In genomic region chr3R:30813903-30814339, dm6 we compare ENCODE assay signal across 1 fruit fly cellular context.
TF ChIP-seq lines count a peak whose summit lies in the region.

No protein-coding gene starts in this region.

TF ChIP-seq in whole organism, embryonic, 481 proteins besides CTCF, POLR2A, EP300 and RAD21 (continued from another document and continues in another):
- TF ChIP-seq ATbp (GFP tag; optimal IDR thresholded peaks at IDR 0.05; lab: Kevin White, UChicago) (peak; percentile 86), Spps (tag; optimal IDR thresholded peaks at IDR 0.05; lab: Kevin White, UChicago) (peak; percentile 81), eyg (GFP tag; optimal IDR thresholded peaks at IDR 0.05; lab: Kevin White, UChicago) (peak; percentile 82), Xrp1 (GFP tag; IDR thresholded peaks at IDR 0.05; lab: Robert Waterston, UW) (peak; percentile 90), Trl (optimal IDR thresholded peaks at IDR 0.05; lab: Kevin White, UChicago) (no peak), Trl (GFP tag; optimal IDR thresholded peaks at IDR 0.05; lab: Kevin White, UChicago) (peak; percentile 89), jigr1 (GFP tag; IDR thresholded peaks at IDR 0.05; lab: Robert Waterston, UW) (peak; percentile 27; the same call in 1 of the 3 replicates), CG18764 (GFP tag; optimal IDR thresholded peaks at IDR 0.05; lab: Kevin White, UChicago) (peak; percentile 79), CG11560 (tag; IDR thresholded peaks at IDR 0.05; lab: Robert Waterston, UW) (peak; percentile 61; the same call in 1 of the 3 replicates), CG1529 (GFP tag; optimal IDR thresholded peaks at IDR 0.05; lab: Kevin White, UChicago) (peak; percentile 71), CG11247 (GFP tag; IDR thresholded peaks at IDR 0.05; lab: Robert Waterston, UW) (peak; percentile 83), hbn (GFP tag; IDR thresholded peaks at IDR 0.05; lab: Robert Waterston, UW; ENCODE audit: partially characterized antibody) (no peak), CG11695 (GFP tag; IDR thresholded peaks at IDR 0.05; lab: Robert Waterston, UW) (peak; percentile 91), CG12942 (GFP tag; optimal IDR thresholded peaks at IDR 0.05; lab: Kevin White, UChicago) (peak; percentile 78), Mes4 (GFP tag; optimal IDR thresholded peaks at IDR 0.05; lab: Kevin White, UChicago) (peak; percentile 68), CG32532 (GFP tag; IDR thresholded peaks at IDR 0.05; lab: Robert Waterston, UW) (peak; percentile 79), CG6791 (GFP tag; IDR thresholded peaks at IDR 0.05; lab: Robert Waterston, UW; ENCODE audit: partially characterized antibody) (no peak), kni (GFP tag; optimal IDR thresholded peaks at IDR 0.05; lab: Kevin White, UChicago) (peak; percentile 86), stc (GFP tag; IDR thresholded peaks at IDR 0.05; lab: Robert Waterston, UW) (peak; percentile 89), dysf (GFP tag; IDR thresholded peaks at IDR 0.05; lab: Robert Waterston, UW) (peak; percentile 90), CG11085 (GFP tag; IDR thresholded peaks at IDR 0.05; lab: Robert Waterston, UW) (no peak; the same call in 1 of the 2 replicates), Med (GFP tag; lab: Kevin White, UChicago) (peak; percentile 97), Gsc (GFP tag; IDR thresholded peaks at IDR 0.05; lab: Robert Waterston, UW) (no peak), CG4328 (GFP tag; optimal IDR thresholded peaks at IDR 0.05; lab: Kevin White, UChicago) (peak; percentile 59), bcd (GFP tag; optimal IDR thresholded peaks at IDR 0.05; lab: Kevin White, UChicago) (peak; percentile 85), NfI (GFP tag; optimal IDR thresholded peaks at IDR 0.05; lab: Kevin White, UChicago) (peak; percentile 68), CG18599 (GFP tag; optimal IDR thresholded peaks at IDR 0.05; lab: Kevin White, UChicago) (peak; percentile 86), CG14710 (tag; optimal IDR thresholded peaks at IDR 0.05; lab: Kevin White, UChicago) (peak; percentile 85), ash1 (GFP tag; optimal IDR thresholded peaks at IDR 0.05; lab: Kevin White, UChicago) (no peak), Dbx (GFP tag; IDR thresholded peaks at IDR 0.05; lab: Robert Waterston, UW) (peak; percentile 76; the same call in 2 of the 3 replicates), CG4617 (GFP tag; optimal IDR thresholded peaks at IDR 0.05; lab: Kevin White, UChicago; ENCODE audit: borderline replicate concordance) (peak; percentile 47), Antp (GFP tag; optimal IDR thresholded peaks at IDR 0.05; lab: Kevin White, UChicago) (peak; percentile 82), tin (GFP tag; optimal IDR thresholded peaks at IDR 0.05; lab: Kevin White, UChicago) (peak; percentile 79), croc (GFP tag; conservative IDR thresholded peaks at IDR 0.05; lab: Robert Waterston, UW) (peak; percentile 73), pb (GFP tag; optimal IDR thresholded peaks at IDR 0.05; lab: Kevin White, UChicago) (peak; percentile 84), Sry-β (GFP tag; optimal IDR thresholded peaks at IDR 0.05; lab: Kevin White, UChicago) (peak; percentile 41), sd (tag; optimal IDR thresholded peaks at IDR 0.05; lab: Kevin White, UChicago) (peak; percentile 63), slou (GFP tag; optimal IDR thresholded peaks at IDR 0.05; lab: Kevin White, UChicago) (peak; percentile 71), Dfd (GFP tag; optimal IDR thresholded peaks at IDR 0.05; lab: Kevin White, UChicago) (no peak), Bteb2 (GFP tag; optimal IDR thresholded peaks at IDR 0.05; lab: Kevin White, UChicago) (peak; percentile 78), sqz (GFP tag; optimal IDR thresholded peaks at IDR 0.05; lab: Kevin White, UChicago) (peak; percentile 65), CG8089 (GFP tag; optimal IDR thresholded peaks at IDR 0.05; lab: Kevin White, UChicago) (peak; percentile 60), Xbp1 (GFP tag; optimal IDR thresholded peaks at IDR 0.05; lab: Kevin White, UChicago) (peak; percentile 85), ems (GFP tag; optimal IDR thresholded peaks at IDR 0.05; lab: Kevin White, UChicago) (peak; percentile 82), CG2889 (GFP tag; IDR thresholded peaks at IDR 0.05; lab: Robert Waterston, UW) (peak; percentile 73; the same call in 2 of the 3 replicates), Side (GFP tag; optimal IDR thresholded peaks at IDR 0.05; lab: Kevin White, UChicago) (peak; percentile 75), CG11504 (tag; optimal IDR thresholded peaks at IDR 0.05; lab: Kevin White, UChicago) (peak; percentile 93), sr (GFP tag; IDR thresholded peaks at IDR 0.05; lab: Robert Waterston, UW) (peak; percentile 62; the same call in 1 of the 3 replicates), CG2712 (tag; optimal IDR thresholded peaks at IDR 0.05; lab: Kevin White, UChicago) (peak; percentile 93), CG2116 (GFP tag; optimal IDR thresholded peaks at IDR 0.05; lab: Kevin White, UChicago) (peak; percentile 14), CG3281 (GFP tag; optimal IDR thresholded peaks at IDR 0.05; lab: Kevin White, UChicago) (peak; percentile 80), Tbp (GFP tag; optimal IDR thresholded peaks at IDR 0.05; lab: Kevin White, UChicago) (no peak), ewg (GFP tag; optimal IDR thresholded peaks at IDR 0.05; lab: Kevin White, UChicago) (peak; percentile 66), CG15601 (tag; optimal IDR thresholded peaks at IDR 0.05; lab: Kevin White, UChicago) (peak; percentile 83), CG8388 (GFP tag; optimal IDR thresholded peaks at IDR 0.05; lab: Kevin White, UChicago) (peak; percentile 88), nerfin-1 (tag; optimal IDR thresholded peaks at IDR 0.05; lab: Kevin White, UChicago) (peak; percentile 81), CG10431 (GFP tag; optimal IDR thresholded peaks at IDR 0.05; lab: Kevin White, UChicago) (no peak), grn (GFP tag; optimal IDR thresholded peaks at IDR 0.05; lab: Kevin White, UChicago) (peak; percentile 31), Blimp-1 (GFP tag; optimal IDR thresholded peaks at IDR 0.05; lab: Kevin White, UChicago) (peak; percentile 93), Jarid2 (GFP tag; optimal IDR thresholded peaks at IDR 0.05; lab: Kevin White, UChicago) (peak; percentile 51), CG17186 (GFP tag; optimal IDR thresholded peaks at IDR 0.05; lab: Kevin White, UChicago) (no peak), CG33557 (GFP tag; optimal IDR thresholded peaks at IDR 0.05; lab: Kevin White, UChicago) (peak; percentile 29), HmgD (GFP tag; optimal IDR thresholded peaks at IDR 0.05; lab: Kevin White, UChicago) (no peak), zen2 (GFP tag; IDR thresholded peaks at IDR 0.05; lab: Robert Waterston, UW; ENCODE audit: partially characterized antibody) (no peak), CG18476 (GFP tag; optimal IDR thresholded peaks at IDR 0.05; lab: Kevin White, UChicago) (peak; percentile 70), CG13775 (GFP tag; optimal IDR thresholded peaks at IDR 0.05; lab: Kevin White, UChicago) (peak; percentile 62), CG7928 (GFP tag; optimal IDR thresholded peaks at IDR 0.05; lab: Kevin White, UChicago) (peak; percentile 19), CG14667 (GFP tag; IDR thresholded peaks at IDR 0.05; lab: Robert Waterston, UW) (peak; percentile 78), sisA (GFP tag; IDR thresholded peaks at IDR 0.05; lab: Robert Waterston, UW) (peak; percentile 90), CG2875 (GFP tag; optimal IDR thresholded peaks at IDR 0.05; lab: Kevin White, UChicago) (peak; percentile 82), eve (GFP tag; optimal IDR thresholded peaks at IDR 0.05; lab: Kevin White, UChicago) (peak in 1 of 2 experiments; percentile 93), CG10654 (GFP tag; optimal IDR thresholded peaks at IDR 0.05; lab: Kevin White, UChicago) (peak; percentile 79), CG13624 (GFP tag; optimal IDR thresholded peaks at IDR 0.05; lab: Kevin White, UChicago) (peak; percentile 87), p53 (GFP tag; optimal IDR thresholded peaks at IDR 0.05; lab: Kevin White, UChicago) (peak; percentile 54), CG10543 (GFP tag; optimal IDR thresholded peaks at IDR 0.05; lab: Kevin White, UChicago) (peak; percentile 40), CG30403 (GFP tag; optimal IDR thresholded peaks at IDR 0.05; lab: Kevin White, UChicago) (peak; percentile 87), CG12769 (tag; optimal IDR thresholded peaks at IDR 0.05; lab: Kevin White, UChicago) (peak; percentile 92), CG3163 (GFP tag; optimal IDR thresholded peaks at IDR 0.05; lab: Kevin White, UChicago) (peak; percentile 55), CG43689 (GFP tag; IDR thresholded peaks at IDR 0.05; lab: Robert Waterston, UW) (peak; percentile 58), kay (GFP tag; optimal IDR thresholded peaks at IDR 0.05; lab: Kevin White, UChicago) (peak; percentile 61), ase (GFP tag; IDR thresholded peaks at IDR 0.05; lab: Robert Waterston, UW) (peak; percentile 85), crp (GFP tag; optimal IDR thresholded peaks at IDR 0.05; lab: Kevin White, UChicago) (peak in 1 of 2 experiments; percentile 18), CG15696 (tag; optimal IDR thresholded peaks at IDR 0.05; lab: Kevin White, UChicago) (peak; percentile 44), CG14441 (GFP tag; IDR thresholded peaks at IDR 0.05; lab: Robert Waterston, UW) (peak; percentile 90), z (GFP tag; IDR thresholded peaks at IDR 0.05; lab: Robert Waterston, UW) (no peak), Hmr (GFP tag; optimal IDR thresholded peaks at IDR 0.05; lab: Kevin White, UChicago) (peak; percentile 73), CG9727 (GFP tag; optimal IDR thresholded peaks at IDR 0.05; lab: Kevin White, UChicago) (peak; percentile 83), CG10959 (GFP tag; IDR thresholded peaks at IDR 0.05; lab: Robert Waterston, UW) (peak; percentile 65), CoRest (tag; optimal IDR thresholded peaks at IDR 0.05; lab: Kevin White, UChicago) (peak; percentile 77), CG8359 (GFP tag; optimal IDR thresholded peaks at IDR 0.05; lab: Kevin White, UChicago; ENCODE audit: borderline replicate concordance) (peak; percentile 82), gem (tag; optimal IDR thresholded peaks at IDR 0.05; lab: Kevin White, UChicago) (peak; percentile 93), CG9215 (GFP tag; IDR thresholded peaks at IDR 0.05; lab: Robert Waterston, UW) (peak; percentile 71), crc (GFP tag; optimal IDR thresholded peaks at IDR 0.05; lab: Kevin White, UChicago) (peak; percentile 60), CG13287 (GFP tag; IDR thresholded peaks at IDR 0.05; lab: Robert Waterston, UW; ENCODE audit: partially characterized antibody) (no peak), sima (GFP tag; optimal IDR thresholded peaks at IDR 0.05; lab: Kevin White, UChicago) (peak; percentile 49), inv (GFP tag; IDR thresholded peaks at IDR 0.05; lab: Robert Waterston, UW; ENCODE audit: partially characterized antibody) (no peak), lov (optimal IDR thresholded peaks at IDR 0.05; lab: Kevin White, UChicago) (no peak), lov (GFP tag; IDR thresholded peaks at IDR 0.05; lab: Robert Waterston, UW) (peak; percentile 79; the same call in 1 of the 3 replicates), prd (optimal IDR thresholded peaks at IDR 0.05; lab: Kevin White, UChicago) (no peak), prd (GFP tag; IDR thresholded peaks at IDR 0.05; lab: Robert Waterston, UW) (peak; percentile 88), peb (GFP tag; IDR thresholded peaks at IDR 0.05; lab: Robert Waterston, UW) (peak; percentile 75), Atf3 (GFP tag; optimal IDR thresholded peaks at IDR 0.05; lab: Kevin White, UChicago) (peak; percentile 70), Nf-YB (GFP tag; optimal IDR thresholded peaks at IDR 0.05; lab: Kevin White, UChicago) (peak; percentile 66), psq (GFP tag; optimal IDR thresholded peaks at IDR 0.05; lab: Kevin White, UChicago) (peak; percentile 67), Atf6 (GFP tag; IDR thresholded peaks at IDR 0.05; lab: Robert Waterston, UW) (peak; percentile 85; the same call in 1 of the 2 replicates), CG11093 (GFP tag; IDR thresholded peaks at IDR 0.05; lab: Robert Waterston, UW) (peak; percentile 78), Dp (GFP tag; optimal IDR thresholded peaks at IDR 0.05; lab: Kevin White, UChicago) (no peak), fd96Cb (tag; optimal IDR thresholded peaks at IDR 0.05; lab: Kevin White, UChicago) (peak; percentile 90), dpn (GFP tag; optimal IDR thresholded peaks at IDR 0.05; lab: Kevin White, UChicago) (peak; percentile 81 to 86), Ssrp (tag; optimal IDR thresholded peaks at IDR 0.05; lab: Kevin White, UChicago) (peak; percentile 76), unc-4 (GFP tag; IDR thresholded peaks at IDR 0.05; lab: Robert Waterston, UW; ENCODE audit: partially characterized antibody) (no peak), CG1603 (tag; optimal IDR thresholded peaks at IDR 0.05; lab: Kevin White, UChicago) (peak; percentile 92), CG2129 (GFP tag; IDR thresholded peaks at IDR 0.05; lab: Robert Waterston, UW; ENCODE audit: partially characterized antibody) (no peak), Fer3 (tag; optimal IDR thresholded peaks at IDR 0.05; lab: Kevin White, UChicago) (peak; percentile 86), wor (GFP tag; IDR thresholded peaks at IDR 0.05; lab: Robert Waterston, UW) (peak; percentile 62), TFAM (GFP tag; optimal IDR thresholded peaks at IDR 0.05; lab: Kevin White, UChicago) (peak; percentile 59), caup (GFP tag; optimal IDR thresholded peaks at IDR 0.05; lab: Kevin White, UChicago; ENCODE audit: severe bottlenecking) (peak; percentile 76), CG9876 (GFP tag; optimal IDR thresholded peaks at IDR 0.05; lab: Kevin White, UChicago) (peak; percentile 35), BEAF-32 (GFP tag; optimal IDR thresholded peaks at IDR 0.05; lab: Kevin White, UChicago) (no peak), Camta (GFP tag; optimal IDR thresholded peaks at IDR 0.05; lab: Kevin White, UChicago) (peak; percentile 88), gsb-n (tag; optimal IDR thresholded peaks at IDR 0.05; lab: Kevin White, UChicago) (peak; percentile 86), tap (tag; optimal IDR thresholded peaks at IDR 0.05; lab: Kevin White, UChicago) (peak; percentile 92), CG7357 (GFP tag; IDR thresholded peaks at IDR 0.05; lab: Robert Waterston, UW) (peak; percentile 80), CG3995 (GFP tag; optimal IDR thresholded peaks at IDR 0.05; lab: Kevin White, UChicago) (peak; percentile 21), nom (GFP tag; optimal IDR thresholded peaks at IDR 0.05; lab: Kevin White, UChicago) (no peak), Asciz (GFP tag; optimal IDR thresholded peaks at IDR 0.05; lab: Kevin White, UChicago) (peak; percentile 88), Mrtf (GFP tag; IDR thresholded peaks at IDR 0.05; lab: Robert Waterston, UW) (peak; percentile 80), CG13123 (GFP tag; optimal IDR thresholded peaks at IDR 0.05; lab: Kevin White, UChicago) (peak; percentile 76), E2f2 (GFP tag; IDR thresholded peaks at IDR 0.05; lab: Robert Waterston, UW) (peak; percentile 62), Hey (tag; optimal IDR thresholded peaks at IDR 0.05; lab: Kevin White, UChicago) (no peak)
